Fruit fly (Drosophila melanogaster) whole organism, embryonic: ENCODE data around the gene CG7564.

Experiments used
- ATbp ChIP-seq: fragments of 200-800 bp; sonication (Bioruptor generic); optimal IDR thresholded peaks from 2 replicates; lab custom pipeline; 2017; ENCODE audit warnings: missing biosample characterization, mild to moderate bottlenecking, missing genetic modification characterization, missing genetic modification reagents
- Aef1 ChIP-seq: fragments of 200-800 bp; sonication (Bioruptor generic); IDR thresholded peaks from 3 replicates; pipeline ENCODE4 v1.3.6; 2022; ENCODE audit warnings: missing biosample characterization, missing genetic modification characterization
- Atf6 ChIP-seq: fragments of 200-800 bp; sonication (Bioruptor generic); IDR thresholded peaks from 2 replicates; pipeline ENCODE4 v1.3.6; 2022; ENCODE audit warnings: missing biosample characterization, missing genetic modification characterization
- B-H1 ChIP-seq: fragments of 200-800 bp; sonication (Bioruptor generic); IDR thresholded peaks from 3 replicates; pipeline ENCODE4 v1.3.6; 2022; ENCODE audit warnings: missing biosample characterization, missing genetic modification characterization
- CG1024 ChIP-seq: fragments of 200-800 bp; sonication (Bioruptor generic); IDR thresholded peaks from 2 replicates; pipeline ENCODE4 v1.3.6; 2022; ENCODE audit warnings: missing biosample characterization, missing genetic modification characterization
- CG10366 ChIP-seq: fragments of 200-800 bp; sonication (Bioruptor generic); IDR thresholded peaks from 2 replicates; pipeline ENCODE4 v1.3.6; 2022; ENCODE audit warnings: missing biosample characterization, missing genetic modification characterization
- CG12104 ChIP-seq: fragments of 200-800 bp; sonication (Bioruptor generic); optimal IDR thresholded peaks from 3 replicates; lab custom pipeline; 2016; ENCODE audit warnings: missing biosample characterization, missing genetic modification characterization
- CG12299 ChIP-seq: fragments of 200-800 bp; sonication (Bioruptor generic); optimal IDR thresholded peaks from 2 replicates; lab custom pipeline; 2018; ENCODE audit warnings: missing biosample characterization, mild to moderate bottlenecking, missing genetic modification characterization
- CG13894 ChIP-seq: fragments of 200-800 bp; sonication (Bioruptor generic); optimal IDR thresholded peaks from 3 replicates; lab custom pipeline; 2018; ENCODE audit warnings: missing biosample characterization, mild to moderate bottlenecking, missing genetic modification characterization, moderate library complexity
- CG15514 ChIP-seq: fragments of 200-800 bp; sonication (Bioruptor generic); optimal IDR thresholded peaks from 3 replicates; lab custom pipeline; 2017; ENCODE audit warnings: missing biosample characterization, missing genetic modification characterization, mild to moderate bottlenecking, moderate library complexity, missing genetic modification reagents
- CG15601 ChIP-seq: fragments of 200-800 bp; sonication (Bioruptor generic); optimal IDR thresholded peaks from 3 replicates; lab custom pipeline; 2019; ENCODE audit warnings: missing biosample characterization, mild to moderate bottlenecking, missing genetic modification characterization, moderate library complexity
- CG1603 ChIP-seq: fragments of 200-800 bp; sonication (Bioruptor generic); optimal IDR thresholded peaks from 2 replicates; lab custom pipeline; 2019; ENCODE audit warnings: missing biosample characterization, mild to moderate bottlenecking, missing genetic modification characterization, moderate library complexity
- CG2678 ChIP-seq: fragments of 200-800 bp; sonication (Bioruptor generic); optimal IDR thresholded peaks from 3 replicates; lab custom pipeline; 2019; ENCODE audit warnings: missing biosample characterization, mild to moderate bottlenecking, missing genetic modification characterization, moderate library complexity
- CG2875 ChIP-seq: fragments of 200-800 bp; sonication (Bioruptor generic); optimal IDR thresholded peaks from 2 replicates; lab custom pipeline; 2017; ENCODE audit warnings: missing biosample characterization, mild to moderate bottlenecking, missing genetic modification characterization, missing genetic modification reagents
- CG33213 ChIP-seq: fragments of 200-800 bp; sonication (Bioruptor generic); optimal IDR thresholded peaks from 3 replicates; lab custom pipeline; 2016; ENCODE audit warnings: missing biosample characterization, missing genetic modification characterization
- CG34422 ChIP-seq: fragments of 200-800 bp; sonication (Bioruptor generic); IDR thresholded peaks from 3 replicates; pipeline ENCODE4 v1.3.6; 2022; ENCODE audit warnings: missing biosample characterization, missing genetic modification characterization
- CG3726 ChIP-seq: fragments of 200-800 bp; sonication (Bioruptor generic); IDR thresholded peaks from 3 replicates; pipeline ENCODE4, ENCODE4 v1.3.6; 2022; ENCODE audit warnings: missing biosample characterization, missing genetic modification characterization
- CG4617 ChIP-seq: fragments of 200-800 bp; sonication (Bioruptor generic); optimal IDR thresholded peaks from 3 replicates; lab custom pipeline; 2016; ENCODE audit warnings: missing biosample characterization, missing genetic modification characterization, borderline replicate concordance
- CG5180 ChIP-seq: fragments of 200-800 bp; sonication (Bioruptor generic); optimal IDR thresholded peaks from 3 replicates; lab custom pipeline; 2017; ENCODE audit warnings: missing biosample characterization, missing genetic modification characterization, mild to moderate bottlenecking, moderate library complexity, missing genetic modification reagents
- CG6175 ChIP-seq: fragments of 200-800 bp; sonication (Bioruptor generic); IDR thresholded peaks from 3 replicates; pipeline ENCODE4 v1.3.6; 2022; ENCODE audit warnings: missing biosample characterization, missing genetic modification characterization
- CG6272 ChIP-seq: fragments of 200-800 bp; sonication (Bioruptor generic); IDR thresholded peaks from 2 replicates; pipeline ENCODE4 v1.3.6; 2022; ENCODE audit warnings: missing biosample characterization, missing genetic modification characterization
- CG7839 ChIP-seq: fragments of 200-800 bp; sonication (Bioruptor generic); optimal IDR thresholded peaks from 3 replicates; lab custom pipeline; 2018; ENCODE audit warnings: missing biosample characterization, mild to moderate bottlenecking, missing genetic modification characterization, moderate library complexity
- CG7987 ChIP-seq: fragments of 200-800 bp; sonication (Bioruptor generic); optimal IDR thresholded peaks from 2 replicates; lab custom pipeline; 2018; ENCODE audit warnings: missing biosample characterization, mild to moderate bottlenecking, missing genetic modification characterization, moderate library complexity
- CTCF ChIP-seq: fragments of 200-800 bp; sonication (Bioruptor generic); optimal IDR thresholded peaks from 2 replicates; lab custom pipeline; 2017; ENCODE audit warnings: missing biosample characterization, mild to moderate bottlenecking, missing genetic modification characterization, moderate library complexity
- Dbx ChIP-seq: fragments of 200-800 bp; sonication (Bioruptor generic); IDR thresholded peaks from 3 replicates; pipeline ENCODE4 v1.3.6; 2022; ENCODE audit warnings: missing biosample characterization, missing genetic modification characterization
- E2f2 ChIP-seq: fragments of 200-800 bp; sonication (Bioruptor generic); IDR thresholded peaks from 2 replicates; pipeline ENCODE4 v1.3.6; 2022; ENCODE audit warnings: missing biosample characterization, missing genetic modification characterization
- Gug ChIP-seq: fragments of 200-800 bp; sonication (Bioruptor generic); IDR thresholded peaks from 4 replicates; pipeline ENCODE4 v1.3.6; 2022; ENCODE audit warnings: missing biosample characterization, missing genetic modification characterization
- H15 ChIP-seq: fragments of 200-800 bp; sonication (Bioruptor generic); IDR thresholded peaks from 3 replicates; pipeline ENCODE4 v1.3.6; 2022; ENCODE audit warnings: missing biosample characterization, missing genetic modification characterization
- Meics ChIP-seq: fragments of 200-800 bp; sonication (Bioruptor generic); optimal IDR thresholded peaks from 2 replicates; lab custom pipeline; 2017; ENCODE audit warnings: missing biosample characterization, mild to moderate bottlenecking, missing genetic modification characterization
- NC2β ChIP-seq: fragments of 200-800 bp; sonication (Bioruptor generic); optimal IDR thresholded peaks from 2 replicates; lab custom pipeline; 2016; ENCODE audit warnings: missing biosample characterization, missing genetic modification characterization
- Poxn ChIP-seq: fragments of 200-800 bp; sonication (Bioruptor generic); IDR thresholded peaks from 2 replicates; pipeline ENCODE4 v1.3.6; 2022; ENCODE audit warnings: missing biosample characterization, missing genetic modification characterization
- Tbp ChIP-seq: fragments of >200 bp; optimal IDR thresholded peaks from 2 replicates; lab custom pipeline; 2018; ENCODE audit warnings: missing biosample characterization, missing genetic modification characterization
- Usf ChIP-seq: fragments of 200-800 bp; sonication (Bioruptor generic); optimal IDR thresholded peaks from 2 replicates; lab custom pipeline; 2017; ENCODE audit warnings: missing genotype, missing biosample characterization, missing genetic modification characterization
- Vsx1 ChIP-seq: fragments of 200-800 bp; sonication (Bioruptor generic); optimal IDR thresholded peaks from 2 replicates; lab custom pipeline; 2017; ENCODE audit warnings: missing biosample characterization, mild to moderate bottlenecking, missing genetic modification characterization, missing genetic modification reagents
- dimm ChIP-seq: fragments of 200-800 bp; sonication (Bioruptor generic); IDR thresholded peaks from 2 replicates; pipeline ENCODE4 v1.3.6; 2022; ENCODE audit warnings: missing biosample characterization, missing genetic modification characterization
- dm ChIP-seq: fragments of 200-800 bp; sonication (Bioruptor generic); optimal IDR thresholded peaks from 3 replicates; lab custom pipeline; 2016; ENCODE audit warnings: missing biosample characterization, missing genetic modification characterization
- gfzf ChIP-seq: fragments of 200-800 bp; sonication (Bioruptor generic); optimal IDR thresholded peaks from 2 replicates; lab custom pipeline; 2016; ENCODE audit warnings: missing biosample characterization, mild to moderate bottlenecking, missing genetic modification characterization, moderate library complexity
- ken ChIP-seq: fragments of 200-800 bp; sonication (Bioruptor generic); IDR thresholded peaks from 3 replicates; pipeline ENCODE4 v1.3.6; 2022; ENCODE audit warnings: missing biosample characterization, missing genetic modification characterization
- lab ChIP-seq: fragments of 200-800 bp; sonication (Bioruptor generic); optimal IDR thresholded peaks from 3 replicates; lab custom pipeline; 2017; ENCODE audit warnings: missing biosample characterization, missing genetic modification characterization, mild to moderate bottlenecking, moderate library complexity, missing genetic modification reagents
- lilli ChIP-seq: fragments of 200-800 bp; sonication (Bioruptor generic); optimal IDR thresholded peaks from 3 replicates; lab custom pipeline; 2016; ENCODE audit warnings: missing biosample characterization, missing genetic modification characterization
- mld ChIP-seq: fragments of 200-800 bp; sonication (Bioruptor generic); IDR thresholded peaks from 3 replicates; pipeline ENCODE4 v1.3.6; 2022; ENCODE audit warnings: missing biosample characterization, missing genetic modification characterization; ENCODE audit not compliant: partially characterized antibody
- pb ChIP-seq: fragments of 200-800 bp; sonication (Bioruptor generic); optimal IDR thresholded peaks from 3 replicates; lab custom pipeline; 2016; ENCODE audit warnings: missing biosample characterization, missing genetic modification characterization
- schlank ChIP-seq: fragments of 200-800 bp; sonication (Bioruptor generic); optimal IDR thresholded peaks from 2 replicates; lab custom pipeline; 2018; ENCODE audit warnings: missing biosample characterization, mild to moderate bottlenecking, missing genetic modification characterization
- sens ChIP-seq: fragments of 200-800 bp; sonication (Bioruptor generic); peaks from one replicate; lab custom pipeline; 2016; ENCODE audit warnings: missing biosample characterization, missing genetic modification characterization
- sens-2 ChIP-seq: fragments of 200-800 bp; sonication (Bioruptor generic); IDR thresholded peaks from 2 replicates; pipeline ENCODE4 v1.3.6; 2022; ENCODE audit warnings: missing biosample characterization, missing genetic modification characterization
- seq ChIP-seq: fragments of 200-800 bp; sonication (Bioruptor generic); IDR thresholded peaks from 2 replicates; pipeline ENCODE4 v1.3.6; 2022; ENCODE audit warnings: missing biosample characterization, missing genetic modification characterization
- slbo ChIP-seq: fragments of 200-800 bp; sonication (Bioruptor generic); IDR thresholded peaks from 2 replicates; pipeline ENCODE4 v1.3.6; 2022; ENCODE audit warnings: missing biosample characterization, missing genetic modification characterization
- slp2 ChIP-seq: fragments of 200-800 bp; sonication (Bioruptor generic); optimal IDR thresholded peaks from 2 replicates; lab custom pipeline; 2016; ENCODE audit warnings: missing biosample characterization, missing genetic modification characterization
- so ChIP-seq: fragments of 200-800 bp; sonication (Bioruptor generic); IDR thresholded peaks from 3 replicates; pipeline ENCODE4 v1.3.6; 2022; ENCODE audit warnings: missing biosample characterization, missing genetic modification characterization
- tin ChIP-seq: fragments of 200-800 bp; sonication (Bioruptor generic); optimal IDR thresholded peaks from 3 replicates; lab custom pipeline; 2016; ENCODE audit warnings: missing biosample characterization, missing genetic modification characterization
- zen2 ChIP-seq: fragments of 200-800 bp; sonication (Bioruptor generic); IDR thresholded peaks from 3 replicates; pipeline ENCODE4 v1.3.6; 2022; ENCODE audit warnings: missing biosample characterization, missing genetic modification characterization; ENCODE audit not compliant: partially characterized antibody
- zfh1 ChIP-seq: fragments of 200-800 bp; sonication (Bioruptor generic); IDR thresholded peaks from 3 replicates; pipeline ENCODE4 v1.3.6; 2022; ENCODE audit warnings: missing biosample characterization, missing genetic modification characterization

CG7564 gene

dm6 chr3L:17570547-17570873 is 56.4 kb downstream of the CG7564 start:
- no peak for TF ChIP-seq Poxn (GFP tag; lab: Robert Waterston, UW)
- no peak for TF ChIP-seq CG12299
- peak; percentile 1 for TF ChIP-seq sens (GFP tag; lab: Kevin White, UChicago)

dm6 chr3L:17572090-17572489 is 58.0 kb downstream of the CG7564 start:
- TF ChIP-seq lilli (GFP tag; lab: Kevin White, UChicago) (no peak), CG7839 (no peak), dimm (GFP tag; lab: Robert Waterston, UW) (no peak), Dbx (no peak), ken (GFP tag; lab: Robert Waterston, UW) (no peak), ATbp (GFP tag; lab: Kevin White, UChicago) (no peak), Tbp (GFP tag; lab: Kevin White, UChicago) (no peak), sens-2 (GFP tag; lab: Robert Waterston, UW) (no peak), CG15601 (peak; percentile 36), Usf (GFP tag; lab: Kevin White, UChicago) (no peak), seq (GFP tag; lab: Robert Waterston, UW) (no peak), CTCF (no peak), Gug (GFP tag; lab: Robert Waterston, UW) (no peak), NC2β (GFP tag; lab: Kevin White, UChicago) (no peak), CG2678 (tag; lab: Kevin White, UChicago) (no peak), CG15514 (GFP tag; lab: Kevin White, UChicago) (no peak), CG2875 (GFP tag; lab: Kevin White, UChicago) (no peak), zfh1 (no peak), slbo (peak; percentile 32), CG12104 (GFP tag; lab: Kevin White, UChicago) (no peak), dm (GFP tag; lab: Kevin White, UChicago) (no peak), Atf6 (GFP tag; lab: Robert Waterston, UW) (no peak), CG10366 (GFP tag; lab: Robert Waterston, UW) (no peak), CG6175 (GFP tag; lab: Robert Waterston, UW) (peak; percentile 65; the same call in 2 of the 3 replicates), gfzf (GFP tag; lab: Kevin White, UChicago) (no peak), E2f2 (GFP tag; lab: Robert Waterston, UW) (no peak), CG3726 (GFP tag; lab: Robert Waterston, UW) (no peak), CG34422 (peak; percentile 51; the same call in 2 of the 3 replicates), H15 (GFP tag; lab: Robert Waterston, UW) (no peak), CG33213 (GFP tag; lab: Kevin White, UChicago) (no peak), Aef1 (GFP tag; lab: Robert Waterston, UW) (no peak), CG13894 (tag; lab: Kevin White, UChicago) (no peak), CG1024 (GFP tag; lab: Robert Waterston, UW) (no peak), B-H1 (GFP tag; lab: Robert Waterston, UW) (no peak), tin (GFP tag; lab: Kevin White, UChicago) (no peak), so (GFP tag; lab: Robert Waterston, UW) (no peak), CG6272 (no peak), mld (no peak), Vsx1 (no peak), CG7987 (GFP tag; lab: Kevin White, UChicago) (no peak), CG4617 (GFP tag; lab: Kevin White, UChicago) (no peak), CG1603 (tag; lab: Kevin White, UChicago) (no peak), zen2 (GFP tag; lab: Robert Waterston, UW) (no peak), lab (GFP tag; lab: Kevin White, UChicago) (no peak), CG5180 (GFP tag; lab: Kevin White, UChicago) (no peak), pb (no peak), schlank (tag; lab: Kevin White, UChicago) (no peak), slp2 (GFP tag; lab: Kevin White, UChicago) (no peak), Meics (no peak)
